Fruit fly (Drosophila melanogaster): Measurements from ENCODE around the gene Sol1.

Sol1 gene

DNA sequence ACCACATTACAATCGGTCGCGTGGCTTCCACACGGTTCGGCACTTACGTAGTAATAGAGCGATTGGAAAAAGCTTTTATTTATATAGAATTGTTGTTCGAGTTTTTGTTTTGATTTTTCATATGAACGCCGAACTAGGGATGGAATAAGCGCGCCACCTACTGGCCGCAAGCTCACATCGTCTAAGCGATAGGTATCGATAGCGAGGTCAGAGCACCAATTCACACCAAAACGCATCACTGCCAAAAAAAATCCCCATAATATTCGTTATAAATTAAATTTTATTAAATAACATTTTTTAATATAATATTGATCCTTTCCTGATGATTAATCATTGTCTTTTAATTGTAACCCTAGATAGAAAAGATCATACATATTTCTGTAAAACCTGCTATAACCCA is 35.6 kb upstream of the Sol1 start, which contains the start of gene CG10038 (continued):
- TF ChIP-seq CG12391 (tag; optimal IDR thresholded peaks at IDR 0.05) (peak; percentile 46), CG12769 (tag; optimal IDR thresholded peaks at IDR 0.05) (no peak), org-1 (GFP tag; optimal IDR thresholded peaks at IDR 0.05) (no peak), CrebB (tag; optimal IDR thresholded peaks at IDR 0.05) (no peak), CG17186 (GFP tag; optimal IDR thresholded peaks at IDR 0.05) (peak; percentile 35), tup (GFP tag; optimal IDR thresholded peaks at IDR 0.05) (no peak), mirr (GFP tag; optimal IDR thresholded peaks at IDR 0.05) (no peak), Dad (GFP tag; optimal IDR thresholded peaks at IDR 0.05) (no peak), CG15601 (tag; optimal IDR thresholded peaks at IDR 0.05) (peak; percentile 41), CG31441 (GFP tag; IDR thresholded peaks at IDR 0.05) (peak; percentile 43; the same call in 1 of the 2 replicates), CG13424 (tag; optimal IDR thresholded peaks at IDR 0.05) (peak; percentile 41), CG11456 (GFP tag; IDR thresholded peaks at IDR 0.05) (peak; percentile 72), H2.0 (GFP tag; IDR thresholded peaks at IDR 0.05) (no peak), CG30431 (GFP tag; optimal IDR thresholded peaks at IDR 0.05) (no peak), Dp (GFP tag; optimal IDR thresholded peaks at IDR 0.05) (peak; percentile 59), CG10209 (GFP tag; optimal IDR thresholded peaks at IDR 0.05) (no peak), HLH4C (GFP tag; IDR thresholded peaks at IDR 0.05; ENCODE audit: partially characterized antibody) (peak; percentile 91), Hr39 (optimal IDR thresholded peaks at IDR 0.05) (no peak), Gug (GFP tag; IDR thresholded peaks at IDR 0.05) (peak; percentile 62; the same call in 2 of the 4 replicates)

DNA sequence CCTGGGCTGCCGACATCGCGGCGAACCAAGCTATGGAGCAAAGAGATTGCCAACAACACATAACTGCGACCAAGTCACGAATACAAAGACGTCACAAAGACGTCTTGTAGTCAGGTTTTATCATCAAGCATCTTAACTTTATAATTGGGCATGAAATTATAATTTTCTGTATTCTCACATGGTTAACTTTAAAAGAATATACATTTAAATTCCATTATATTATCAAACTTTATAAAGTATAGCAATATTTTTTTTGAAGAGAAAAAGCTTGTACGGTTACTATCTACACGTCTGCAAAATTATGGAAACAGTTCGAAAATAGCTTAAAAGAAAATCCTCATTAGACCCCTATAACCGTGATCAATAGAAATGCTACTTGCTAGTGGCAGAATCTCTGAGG is 34.0 kb upstream of the Sol1 start, which contains the start of gene CG10041:
CG10041 (minus strand) TSS at position 101 of the 400 bp plus-strand sequence.
- TF ChIP-seq CG32532 (GFP tag; IDR thresholded peaks at IDR 0.05) (no peak), CG3163 (GFP tag; optimal IDR thresholded peaks at IDR 0.05) (no peak), ftz-f1 (GFP tag; optimal IDR thresholded peaks at IDR 0.05) (no peak)

DNA sequence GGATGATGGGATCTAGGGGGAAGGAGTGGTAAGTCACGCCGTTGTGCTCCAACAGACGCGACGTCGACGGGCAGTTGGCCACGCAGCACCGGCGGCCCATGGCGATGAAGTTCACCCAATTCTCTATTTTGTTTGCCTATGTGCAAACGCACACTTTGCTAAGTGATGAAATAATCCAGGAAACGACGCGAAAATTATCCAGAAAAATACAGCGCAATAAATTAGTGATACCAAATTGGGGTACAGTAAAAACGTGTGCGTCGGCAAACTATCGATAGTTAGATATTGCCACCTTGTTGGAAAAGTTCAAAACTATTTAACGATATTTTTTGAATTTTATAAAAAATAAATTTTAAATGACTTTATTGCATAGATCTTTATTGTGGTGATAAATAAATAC is 30.0 kb upstream of the Sol1 start, which contains the start of gene MBD-R2:
MBD-R2 (minus strand) TSS at position 222 of the 400 bp plus-strand sequence.
- TF ChIP-seq CG6272 (GFP tag; IDR thresholded peaks at IDR 0.05) (no peak), CG17186 (GFP tag; optimal IDR thresholded peaks at IDR 0.05) (peak; percentile 51), CG3407 (GFP tag; optimal IDR thresholded peaks at IDR 0.05) (no peak), Dfd (GFP tag; optimal IDR thresholded peaks at IDR 0.05) (no peak), CG34422 (GFP tag; IDR thresholded peaks at IDR 0.05) (0 out of 3 replicates have a peak, but pooled peaks have one; percentile 38), gcm (GFP tag; optimal IDR thresholded peaks at IDR 0.05) (peak; percentile 1), Asciz (GFP tag; optimal IDR thresholded peaks at IDR 0.05) (no peak), gt (GFP tag; IDR thresholded peaks at IDR 0.05) (no peak), Dll (GFP tag; IDR thresholded peaks at IDR 0.05; ENCODE audit: partially characterized antibody) (peak; percentile 78), prd (optimal IDR thresholded peaks at IDR 0.05) (no peak), prd (GFP tag; IDR thresholded peaks at IDR 0.05) (no peak), nau (GFP tag; optimal IDR thresholded peaks at IDR 0.05) (no peak), Antp (GFP tag; optimal IDR thresholded peaks at IDR 0.05) (no peak), grn (GFP tag; optimal IDR thresholded peaks at IDR 0.05) (no peak), peb (GFP tag; IDR thresholded peaks at IDR 0.05) (no peak), ewg (GFP tag; optimal IDR thresholded peaks at IDR 0.05) (no peak), Sox102F (GFP tag; optimal IDR thresholded peaks at IDR 0.05) (no peak), ase (GFP tag; IDR thresholded peaks at IDR 0.05) (no peak), CG9876 (GFP tag; optimal IDR thresholded peaks at IDR 0.05) (no peak), CG16863 (GFP tag; optimal IDR thresholded peaks at IDR 0.05) (no peak), row (GFP tag; IDR thresholded peaks at IDR 0.05) (peak; percentile 69), pum (GFP tag; optimal IDR thresholded peaks at IDR 0.05) (no peak), CG8765 (GFP tag; IDR thresholded peaks at IDR 0.05) (no peak), vvl (GFP tag; IDR thresholded peaks at IDR 0.05) (peak; percentile 15; the same call in 1 of the 2 replicates), CG13775 (GFP tag; optimal IDR thresholded peaks at IDR 0.05) (no peak), CG11696 (GFP tag; IDR thresholded peaks at IDR 0.05) (no peak), HLH3B (GFP tag; IDR thresholded peaks at IDR 0.05) (no peak), CG1792 (GFP tag; optimal IDR thresholded peaks at IDR 0.05) (no peak), CG10979 (tag; optimal IDR thresholded peaks at IDR 0.05) (no peak)

Data from whole organism, embryonic.